Worm (Caenorhabditis elegans) whole organism, young adult: ENCODE data around the gene W03C9.2.

Source experiments
- B0336.3 ChIP-seq: fragments of 200-800 bp; sonication (Bioruptor generic); IDR thresholded peaks from 2 replicates; pipeline ENCODE4 v1.3.6; 2022; ENCODE audit warnings: missing genetic modification characterization, missing compliant biosample characterization
- F23B12.7 ChIP-seq: sonication (generic microtip); optimal IDR thresholded peaks from 2 replicates; lab custom pipeline; 2017; ENCODE audit warnings: missing genetic modification characterization, mild to moderate bottlenecking, missing compliant biosample characterization, antibody characterized with exemption, moderate library complexity; ENCODE audit not compliant: insufficient read depth
- F49E8.2 ChIP-seq: sonication (generic microtip); optimal IDR thresholded peaks from 3 replicates; lab custom pipeline; 2017; ENCODE audit warnings: missing genetic modification characterization, mild to moderate bottlenecking, missing compliant biosample characterization, antibody characterized with exemption, moderate library complexity; ENCODE audit not compliant: insufficient read depth
- F57C9.4 ChIP-seq: sonication (generic microtip); optimal IDR thresholded peaks from 2 replicates; lab custom pipeline; 2017; ENCODE audit warnings: mild to moderate bottlenecking, missing genetic modification characterization, missing compliant biosample characterization
- T26A5.8 ChIP-seq: sonication (generic microtip); optimal IDR thresholded peaks from 2 replicates; lab custom pipeline; 2016; ENCODE audit warnings: missing genetic modification characterization, missing compliant biosample characterization
- Y53F4B.3 ChIP-seq: fragments of 200-800 bp; sonication (Bioruptor generic); IDR thresholded peaks from 2 replicates; pipeline ENCODE4 v1.3.6; 2022; ENCODE audit warnings: missing genetic modification reagents, missing genetic modification characterization, missing compliant biosample characterization
- Y53G8AR.9 ChIP-seq: fragments of 200-800 bp; sonication (Bioruptor generic); conservative IDR thresholded peaks from 2 replicates; pipeline ENCODE4 v1.3.6; 2022; ENCODE audit warnings: missing genetic modification reagents, missing genetic modification characterization, missing compliant biosample characterization
- Y56A3A.18 ChIP-seq: fragments of 200-800 bp; sonication (Bioruptor generic); IDR thresholded peaks from 2 replicates; pipeline ENCODE4 v1.3.6; 2022; ENCODE audit warnings: missing genetic modification reagents, missing genetic modification characterization, missing compliant biosample characterization
- Y67H2A.10 ChIP-seq: fragments of 200-800 bp; sonication (Bioruptor generic); conservative IDR thresholded peaks from 2 replicates; pipeline ENCODE4 v1.3.6; 2022; ENCODE audit warnings: missing genetic modification reagents, missing genetic modification characterization, missing compliant biosample characterization
- atf-7 ChIP-seq: sonication (generic microtip); optimal IDR thresholded peaks from 2 replicates; lab custom pipeline; 2017; ENCODE audit warnings: mild to moderate bottlenecking, missing genetic modification characterization, missing compliant biosample characterization
- athp-1 ChIP-seq: sonication (generic microtip); optimal IDR thresholded peaks from 2 replicates; lab custom pipeline; 2017; ENCODE audit warnings: mild to moderate bottlenecking, missing genetic modification characterization, missing compliant biosample characterization
- attf-3 ChIP-seq: fragments of 200-800 bp; sonication (Bioruptor generic); conservative IDR thresholded peaks from 2 replicates; pipeline ENCODE4 v1.3.6; 2022; ENCODE audit warnings: missing genetic modification reagents, missing genetic modification characterization, missing compliant biosample characterization
- attf-5 ChIP-seq: fragments of 200-800 bp; sonication (Bioruptor generic); optimal IDR thresholded peaks from 2 replicates; lab custom pipeline; 2018; ENCODE audit warnings: mild to moderate bottlenecking, missing genetic modification characterization, missing compliant biosample characterization
- bed-2 ChIP-seq: fragments of 200-800 bp; sonication (Bioruptor generic); IDR thresholded peaks from 2 replicates; pipeline ENCODE4 v1.3.6; 2022; ENCODE audit warnings: missing genetic modification reagents, missing genetic modification characterization, missing compliant biosample characterization
- cebp-1 ChIP-seq, 2 experiments: fragments of 200-800 bp in 1 of 2; sonication (Bioruptor generic) in 1 of 2; sonication (generic microtip) in 1 of 2; IDR thresholded peaks in 1 of 2; optimal IDR thresholded peaks in 1 of 2; 2 replicates each; pipeline versions ENCODE4 v1.3.6 to Lab custom; 2017 to 2022; ENCODE audit warnings: missing compliant biosample characterization in 2 of 2, missing genetic modification characterization in 2 of 2, mild to moderate bottlenecking in 1 of 2, missing genetic modification reagents in 1 of 2, moderate library complexity in 1 of 2
- ceh-27 ChIP-seq: fragments of 200-800 bp; sonication (Bioruptor generic); optimal IDR thresholded peaks from 2 replicates; lab custom pipeline; 2018; ENCODE audit warnings: mild to moderate bottlenecking, missing genetic modification characterization, moderate library complexity, missing compliant biosample characterization
- ceh-58 ChIP-seq: fragments of 200-800 bp; sonication (Bioruptor generic); IDR thresholded peaks from 2 replicates; pipeline ENCODE4 v1.3.6; 2022; ENCODE audit warnings: missing genetic modification characterization, missing compliant biosample characterization
- ceh-91 ChIP-seq: fragments of 200-800 bp; sonication (Bioruptor generic); IDR thresholded peaks from 2 replicates; pipeline ENCODE4 v1.3.6; 2022; ENCODE audit warnings: missing genetic modification reagents, missing genetic modification characterization, missing compliant biosample characterization
- egl-44 ChIP-seq: fragments of 200-800 bp; sonication (Bioruptor generic); IDR thresholded peaks from 2 replicates; pipeline ENCODE4 v1.3.6; 2022; ENCODE audit warnings: missing genetic modification reagents, missing genetic modification characterization, missing compliant biosample characterization
- ets-4 ChIP-seq: fragments of 200-800 bp; sonication (Bioruptor generic); optimal IDR thresholded peaks from 2 replicates; lab custom pipeline; 2018; ENCODE audit warnings: mild to moderate bottlenecking, missing genetic modification characterization, missing compliant biosample characterization
- him-1 ChIP-seq: sonication (generic microtip); optimal IDR thresholded peaks from 2 replicates; lab custom pipeline; 2016; ENCODE audit warnings: missing genotype, missing genetic modification reagents, missing genetic modification characterization, missing compliant biosample characterization
- hlh-26 ChIP-seq: fragments of 200-800 bp; sonication (Bioruptor generic); conservative IDR thresholded peaks from 2 replicates; pipeline ENCODE4 v1.3.6; 2022; ENCODE audit warnings: missing genetic modification reagents, missing genetic modification characterization, missing compliant biosample characterization
- hmg-20 ChIP-seq: fragments of 200-800 bp; sonication (Bioruptor generic); IDR thresholded peaks from 2 replicates; pipeline ENCODE4 v1.3.6; 2022; ENCODE audit warnings: missing genetic modification reagents, missing genetic modification characterization, missing compliant biosample characterization
- hsf-1 ChIP-seq: fragments of 200-800 bp; sonication (Bioruptor generic); IDR thresholded peaks from 2 replicates; pipeline ENCODE4 v1.3.6; 2022; ENCODE audit warnings: missing genetic modification reagents, missing genetic modification characterization, missing compliant biosample characterization
- let-607 ChIP-seq, 2 experiments: fragments of 200-800 bp in 1 of 2; sonication (Bioruptor generic) in 1 of 2; sonication (generic microtip) in 1 of 2; optimal IDR thresholded peaks; 2 replicates each; lab custom pipeline; 2016 to 2018; ENCODE audit warnings: mild to moderate bottlenecking in 2 of 2, missing compliant biosample characterization in 2 of 2, missing genetic modification characterization in 2 of 2, moderate library complexity in 2 of 2, missing genotype in 1 of 2
- lin-26 ChIP-seq: fragments of 200-800 bp; sonication (Bioruptor generic); IDR thresholded peaks from 2 replicates; pipeline ENCODE4 v1.3.6; 2022; ENCODE audit warnings: missing genetic modification reagents, missing genetic modification characterization, missing compliant biosample characterization
- lin-40 ChIP-seq: sonication (generic microtip); optimal IDR thresholded peaks from 2 replicates; lab custom pipeline; 2016; ENCODE audit warnings: missing genetic modification characterization, mild to moderate bottlenecking, missing compliant biosample characterization, missing genotype, missing genetic modification reagents
- madf-10 ChIP-seq: sonication (generic microtip); optimal IDR thresholded peaks from 2 replicates; lab custom pipeline; 2016; ENCODE audit warnings: mild to moderate bottlenecking, missing genetic modification characterization, missing compliant biosample characterization
- madf-6 ChIP-seq: fragments of 200-800 bp; sonication (Bioruptor generic); IDR thresholded peaks from 2 replicates; pipeline ENCODE4 v1.3.6; 2022; ENCODE audit warnings: missing genetic modification reagents, missing genetic modification characterization, missing compliant biosample characterization
- mcd-1 ChIP-seq: fragments of 200-800 bp; sonication (Bioruptor generic); IDR thresholded peaks from 2 replicates; pipeline ENCODE4 v1.3.6; 2022; ENCODE audit warnings: missing genetic modification reagents, missing genetic modification characterization, missing compliant biosample characterization
- mxl-1 ChIP-seq: sonication (generic microtip); optimal IDR thresholded peaks from 2 replicates; lab custom pipeline; 2016; ENCODE audit warnings: missing genetic modification characterization, missing compliant biosample characterization
- nfya-2 ChIP-seq: fragments of 200-800 bp; sonication (Bioruptor generic); IDR thresholded peaks from 2 replicates; pipeline ENCODE4 v1.3.6; 2022; ENCODE audit warnings: missing genetic modification reagents, missing genetic modification characterization, missing compliant biosample characterization
- nhr-27 ChIP-seq: fragments of 200-800 bp; sonication (Bioruptor generic); optimal IDR thresholded peaks from 2 replicates; lab custom pipeline; 2018; ENCODE audit warnings: mild to moderate bottlenecking, missing genetic modification characterization, moderate library complexity, missing compliant biosample characterization
- pha-4 ChIP-seq: fragments of 150-350 bp; sonication (generic microtip); optimal IDR thresholded peaks from 2 replicates; lab custom pipeline; 2014; ENCODE audit warnings: missing biosample characterization, missing genetic modification reagents, missing genetic modification characterization
- rcor-1 ChIP-seq: fragments of 200-800 bp; sonication (Bioruptor generic); IDR thresholded peaks from 2 replicates; pipeline ENCODE4 v1.3.6; 2022; ENCODE audit warnings: missing genetic modification reagents, missing genetic modification characterization, missing compliant biosample characterization
- repo-1 ChIP-seq: sonication (generic microtip); optimal IDR thresholded peaks from 2 replicates; lab custom pipeline; 2017; ENCODE audit warnings: mild to moderate bottlenecking, missing genetic modification characterization, missing compliant biosample characterization
- rpc-1 ChIP-seq, 2 experiments: fragments of 150-350 bp in 1 of 2; sonication (generic microtip) in 1 of 2; optimal IDR thresholded peaks; 2 replicates each; lab custom pipeline; 2014 to 2018; ENCODE audit warnings: missing biosample characterization in 1 of 2, missing genetic modification characterization in 1 of 2, missing genetic modification reagents in 1 of 2, missing genotype in 1 of 2
- sptf-2 ChIP-seq: fragments of 200-800 bp; sonication (Bioruptor generic); optimal IDR thresholded peaks from 2 replicates; lab custom pipeline; 2018; ENCODE audit warnings: mild to moderate bottlenecking, missing genetic modification characterization, missing compliant biosample characterization
- unc-62 ChIP-seq: fragments of 150-350 bp; optimal IDR thresholded peaks from 2 replicates; lab custom pipeline; 2014; ENCODE audit warnings: missing biosample characterization, missing genetic modification reagents, missing genetic modification characterization
- zfh-2 ChIP-seq: fragments of 200-800 bp; sonication (Bioruptor generic); conservative IDR thresholded peaks from 2 replicates; pipeline ENCODE4 v1.3.6; 2022; ENCODE audit warnings: missing genetic modification reagents, missing genetic modification characterization, missing compliant biosample characterization
- ztf-28 ChIP-seq: fragments of 200-800 bp; sonication (Bioruptor generic); IDR thresholded peaks from 2 replicates; pipeline ENCODE4 v1.3.6; 2022; ENCODE audit warnings: missing genetic modification reagents, missing genetic modification characterization, missing compliant biosample characterization

W03C9.2 gene

DNA sequence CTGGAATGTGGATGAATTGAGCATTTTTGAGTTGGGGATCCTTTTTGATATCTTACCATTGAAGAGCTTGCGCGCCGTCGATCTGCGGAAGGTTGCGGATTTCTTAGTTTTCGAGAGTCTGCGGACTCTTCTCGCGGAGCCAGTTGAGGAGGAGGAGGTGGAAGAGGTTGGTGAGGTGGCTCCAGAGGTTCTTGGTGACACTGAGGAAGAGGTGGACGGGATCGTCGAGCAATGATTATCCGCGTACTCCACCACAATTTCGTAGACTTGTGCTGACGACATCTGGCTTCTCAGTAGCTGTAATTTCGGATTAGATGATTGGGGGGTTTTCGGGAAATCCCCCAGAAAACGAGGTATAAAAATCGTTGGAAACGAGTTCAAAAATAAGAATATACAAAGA is 15.2 kb downstream of the W03C9.2 start, which contains the start of gene Y17G7B.21 (continued):
- TF ChIP-seq hsf-1 (peak; percentile 43; the same call in 1 of the 2 replicates), Y53F4B.3 (no peak), nfya-2 (no peak), T26A5.8 (tag; lab: Kevin White, UChicago) (no peak), ceh-27 (GFP tag; lab: Kevin White, UChicago) (no peak), atf-7 (no peak), hmg-20 (GFP tag; lab: Robert Waterston, UW) (no peak), rcor-1 (GFP tag; lab: Robert Waterston, UW) (no peak), egl-44 (no peak), unc-62 (no peak), F57C9.4 (tag; lab: Kevin White, UChicago) (peak; percentile 51), Y53G8AR.9 (GFP tag; lab: Robert Waterston, UW) (peak; percentile 66; the same call in 1 of the 2 replicates), madf-10 (tag; lab: Kevin White, UChicago) (no peak), F23B12.7 (tag; lab: Kevin White, UChicago) (no peak), bed-2 (GFP tag; lab: Robert Waterston, UW) (no peak), attf-5 (GFP tag; lab: Kevin White, UChicago) (no peak), hlh-26 (no peak), Y56A3A.18 (GFP tag; lab: Robert Waterston, UW) (peak; percentile 25; the same call in 1 of the 2 replicates), cebp-1 (GFP tag; IDR thresholded peaks at IDR 0.05; lab: Robert Waterston, UW) (no peak), cebp-1 (tag; optimal IDR thresholded peaks at IDR 0.05; lab: Kevin White, UChicago) (no peak), ztf-28 (GFP tag; lab: Robert Waterston, UW) (no peak), let-607 (tag; optimal IDR thresholded peaks at IDR 0.05; lab: Kevin White, UChicago) (no peak), pha-4 (tag; lab: Kevin White, UChicago) (no peak), repo-1 (no peak), athp-1 (tag; lab: Kevin White, UChicago) (no peak), attf-3 (no peak), F49E8.2 (tag; lab: Kevin White, UChicago) (no peak), rpc-1 (optimal IDR thresholded peaks at IDR 0.05; lab: Kevin White, UChicago) (no peak), rpc-1 (tag; optimal IDR thresholded peaks at IDR 0.05; lab: Kevin White, UChicago) (no peak), mcd-1 (GFP tag; lab: Robert Waterston, UW) (peak; percentile 41; the same call in 1 of the 2 replicates), ets-4 (no peak), him-1 (tag; lab: Kevin White, UChicago) (no peak), madf-6 (peak; percentile 43), nhr-27 (tag; lab: Kevin White, UChicago) (no peak), Y67H2A.10 (GFP tag; lab: Robert Waterston, UW) (no peak), ceh-58 (GFP tag; lab: Robert Waterston, UW) (0 out of 2 replicates have a peak, but pooled peaks have one; percentile 83), mxl-1 (tag; lab: Kevin White, UChicago) (no peak), sptf-2 (GFP tag; lab: Kevin White, UChicago) (no peak), lin-40 (no peak), ceh-91 (GFP tag; lab: Robert Waterston, UW) (no peak)

DNA sequence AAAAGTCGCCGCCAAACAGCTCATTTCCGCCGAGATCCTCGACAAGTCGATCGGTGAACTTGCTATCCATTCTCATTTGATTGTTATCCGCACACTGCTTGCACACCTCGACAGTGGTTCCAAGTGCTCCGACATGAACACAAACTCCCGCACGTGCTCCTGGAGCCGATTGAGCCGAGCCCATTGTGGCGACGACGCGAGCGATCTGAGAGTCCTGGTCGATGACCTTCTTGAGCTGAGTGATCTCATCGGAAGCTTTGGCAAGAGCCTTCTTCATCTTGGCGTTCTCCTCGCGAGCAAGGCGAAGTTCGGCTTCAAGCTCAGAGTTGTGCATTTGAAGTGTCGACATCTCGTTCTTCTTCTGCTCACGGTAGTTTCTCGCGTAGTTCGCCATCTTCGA is 16.3 kb downstream of the W03C9.2 start:
- TF ChIP-seq madf-6, result peak; percentile 24; the same call in 1 of the 2 replicates
- no peak for TF ChIP-seq unc-62
- peak; percentile 32; the same call in 1 of the 2 replicates for TF ChIP-seq B0336.3 (GFP tag; lab: Robert Waterston, UW)
- TF ChIP-seq zfh-2 (GFP tag; lab: Robert Waterston, UW), result peak; percentile 80
- no peak for TF ChIP-seq lin-26 (GFP tag; lab: Robert Waterston, UW)
- TF ChIP-seq, all 124 proteins: peak for 3
